Fruit fly (Drosophila melanogaster): Measurements from ENCODE around the gene ACXC.

DNA sequence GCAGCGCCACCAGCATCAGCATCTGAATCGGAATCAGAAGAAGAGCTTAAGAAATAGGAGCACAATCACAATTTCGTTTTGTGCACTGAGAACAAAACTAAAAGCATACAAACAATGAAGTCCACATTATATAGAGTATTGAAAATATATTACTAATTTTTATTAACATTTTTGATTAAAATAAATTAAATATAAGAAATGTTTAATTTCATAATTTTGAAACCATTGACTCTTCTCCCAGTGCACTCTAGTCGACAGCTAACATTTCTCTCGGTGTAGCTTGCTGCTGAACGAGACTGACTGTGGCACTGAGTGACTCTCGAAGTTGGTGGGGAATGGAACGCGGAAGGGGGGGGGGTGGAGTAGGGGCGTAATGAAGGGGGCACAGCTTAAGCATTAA, 38.4 kb downstream of the ACXC start:
- TF ChIP-seq Hr96 (GFP tag; optimal IDR thresholded peaks at IDR 0.05) (no peak), CG7101 (tag; optimal IDR thresholded peaks at IDR 0.05) (no peak), tj (GFP tag; optimal IDR thresholded peaks at IDR 0.05) (no peak), CG1620 (GFP tag; optimal IDR thresholded peaks at IDR 0.05) (no peak), CG7045 (GFP tag; optimal IDR thresholded peaks at IDR 0.05) (no peak), toe (GFP tag; optimal IDR thresholded peaks at IDR 0.05) (no peak), CG11617 (GFP tag; optimal IDR thresholded peaks at IDR 0.05) (no peak), bab1 (GFP tag; optimal IDR thresholded peaks at IDR 0.05) (no peak), CG14711 (tag; optimal IDR thresholded peaks at IDR 0.05) (no peak), kay (GFP tag; ENCODE audit: borderline replicate concordance) (no peak), CG12768 (GFP tag; optimal IDR thresholded peaks at IDR 0.05) (no peak)

Measured in whole organism, adult.